Worm (Caenorhabditis elegans): ENCODE results near the gene wrt-4.

Gene wrt-4

ce11 chrX:15721346-15721745 lies 35.7 kb downstream of the wrt-4 start, which contains the start of gene ZK662.5:
TSS of gene ZK662.5 (plus strand) at chrX:15721646.
- TF ChIP-seq flt-1 (GFP tag; IDR thresholded peaks at IDR 0.05) (no peak), hmg-4 (GFP tag; optimal IDR thresholded peaks at IDR 0.05) (no peak)

DNA sequence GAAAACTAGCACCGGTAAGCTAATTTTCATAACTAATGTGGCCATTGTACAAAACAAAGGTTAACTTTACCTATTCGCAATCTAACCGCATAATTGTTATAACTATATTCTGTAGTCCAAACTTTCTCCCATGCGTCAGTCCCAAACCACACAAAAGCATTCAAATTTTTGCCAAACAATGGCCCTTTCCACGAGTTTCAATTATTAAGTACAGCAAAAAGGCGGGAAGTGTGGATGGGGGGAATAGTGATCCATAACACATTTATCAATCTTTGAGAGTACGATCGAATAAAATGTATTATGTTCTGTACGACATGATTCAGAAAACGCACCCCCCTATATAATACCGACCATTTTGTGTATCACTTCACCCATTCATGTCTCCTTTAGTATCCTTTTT lies 38.7 kb downstream of the wrt-4 start, which contains the start of gene ZK662.6:
ZK662.6 (plus strand) TSS at position 301 of the 400 bp plus-strand sequence.
- TF ChIP-seq B0310.2 (tag; optimal IDR thresholded peaks at IDR 0.05) (no peak), hnd-1 (tag; optimal IDR thresholded peaks at IDR 0.05) (no peak), ama-1 (optimal IDR thresholded peaks at IDR 0.05) (no peak), flt-1 (GFP tag; IDR thresholded peaks at IDR 0.05) (no peak), aly-1 (tag; optimal IDR thresholded peaks at IDR 0.05) (no peak), ceh-36 (tag; optimal IDR thresholded peaks at IDR 0.05) (no peak), F13C5.2 (tag; optimal IDR thresholded peaks at IDR 0.05) (no peak), hmg-4 (GFP tag; optimal IDR thresholded peaks at IDR 0.05) (no peak), pes-1 (GFP tag; IDR thresholded peaks at IDR 0.05) (no peak), sea-1 (GFP tag; conservative IDR thresholded peaks at IDR 0.05) (no peak), hmbx-1 (tag; optimal IDR thresholded peaks at IDR 0.05) (no peak), scrt-1 (GFP tag; IDR thresholded peaks at IDR 0.05) (no peak)

- TF ChIP-seq B0310.2 (tag; optimal IDR thresholded peaks at IDR 0.05) (no peak), tbx-11 (GFP tag; IDR thresholded peaks at IDR 0.05) (no peak), ets-7 (tag; optimal IDR thresholded peaks at IDR 0.05) (no peak), tbx-37 (GFP tag; conservative IDR thresholded peaks at IDR 0.05) (no peak), sea-1 (GFP tag; conservative IDR thresholded peaks at IDR 0.05) (no peak), ceh-13 (GFP tag; optimal IDR thresholded peaks at IDR 0.05) (no peak), scrt-1 (GFP tag; IDR thresholded peaks at IDR 0.05) (no peak), aly-1 (tag; optimal IDR thresholded peaks at IDR 0.05) (no peak)
Measured at ce11 chrX:15716971-15717370, 40.1 kb downstream of the wrt-4 start.

- TF ChIP-seq scrt-1 (GFP tag; IDR thresholded peaks at IDR 0.05) (no peak), ceh-13 (GFP tag; optimal IDR thresholded peaks at IDR 0.05) (no peak), sea-1 (GFP tag; conservative IDR thresholded peaks at IDR 0.05) (no peak), tbx-11 (GFP tag; IDR thresholded peaks at IDR 0.05) (no peak)
Measured at ce11 chrX:15713189-15713588, 43.9 kb downstream of the wrt-4 start.

- TF ChIP-seq ama-1 (optimal IDR thresholded peaks at IDR 0.05): no peak
- TF ChIP-seq ceh-13 (GFP tag; optimal IDR thresholded peaks at IDR 0.05): no peak
- peak; percentile 30 for TF ChIP-seq hmg-4 (GFP tag; optimal IDR thresholded peaks at IDR 0.05)
Measured at ce11 chrX:15709594-15709993, 47.5 kb downstream of the wrt-4 start.

ce11 chrX:15707913-15708312 lies 49.2 kb downstream of the wrt-4 start, which contains the start of gene nhr-48:
TSS of gene nhr-48 (plus strand) at chrX:15708213.
- TF ChIP-seq tbx-11 (GFP tag; IDR thresholded peaks at IDR 0.05): no peak
- TF ChIP-seq tra-4 (tag; optimal IDR thresholded peaks at IDR 0.05): no peak
- no peak for TF ChIP-seq tbx-37 (GFP tag; conservative IDR thresholded peaks at IDR 0.05)
- TF ChIP-seq ceh-36 (tag; optimal IDR thresholded peaks at IDR 0.05): no peak
- no peak for TF ChIP-seq ets-7 (tag; optimal IDR thresholded peaks at IDR 0.05)
- no peak for TF ChIP-seq pes-1 (GFP tag; IDR thresholded peaks at IDR 0.05)
- TF ChIP-seq aly-1 (tag; optimal IDR thresholded peaks at IDR 0.05): no peak
- TF ChIP-seq sea-1 (GFP tag; conservative IDR thresholded peaks at IDR 0.05): no peak
- no peak for TF ChIP-seq B0310.2 (tag; optimal IDR thresholded peaks at IDR 0.05)
- TF ChIP-seq flt-1 (GFP tag; IDR thresholded peaks at IDR 0.05): no peak
- no peak for TF ChIP-seq hmg-4 (GFP tag; optimal IDR thresholded peaks at IDR 0.05)
- TF ChIP-seq hmbx-1 (tag; optimal IDR thresholded peaks at IDR 0.05): no peak
- no peak for TF ChIP-seq F13C5.2 (tag; optimal IDR thresholded peaks at IDR 0.05)
- TF ChIP-seq hnd-1 (tag; optimal IDR thresholded peaks at IDR 0.05): no peak
- TF ChIP-seq ceh-13 (GFP tag; optimal IDR thresholded peaks at IDR 0.05): no peak
- no peak for TF ChIP-seq ama-1 (optimal IDR thresholded peaks at IDR 0.05)
- no peak for TF ChIP-seq scrt-1 (GFP tag; IDR thresholded peaks at IDR 0.05)

DNA sequence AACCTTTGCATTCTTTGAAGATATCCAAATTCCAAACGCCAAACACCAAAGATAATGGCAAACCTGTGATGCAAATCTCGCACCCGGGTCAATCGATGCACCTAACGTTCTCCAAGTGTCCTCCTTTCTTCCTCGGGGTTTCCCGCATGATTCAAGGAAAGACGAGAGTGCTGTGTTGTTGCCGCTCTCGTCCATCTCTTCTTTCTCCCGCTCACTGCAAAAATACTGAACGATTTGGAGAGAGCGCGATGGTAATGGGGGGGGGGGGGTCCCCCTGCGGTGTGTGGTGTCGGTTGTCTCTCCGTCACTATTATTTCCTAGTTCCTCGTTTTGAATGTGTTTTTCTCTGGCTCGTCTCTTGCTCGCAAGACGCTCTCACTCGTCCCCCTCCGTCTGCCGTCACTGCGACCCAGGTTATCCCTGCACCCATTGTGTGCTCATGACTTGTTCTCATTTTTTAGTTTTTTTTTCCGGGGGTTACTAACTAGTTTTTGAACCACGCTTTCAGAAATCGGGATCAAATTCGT lies 49.6 kb downstream of the wrt-4 start:
- TF ChIP-seq tbx-37 (GFP tag; conservative IDR thresholded peaks at IDR 0.05): no peak
- no peak for TF ChIP-seq ama-1 (optimal IDR thresholded peaks at IDR 0.05)
- no peak for TF ChIP-seq B0310.2 (tag; optimal IDR thresholded peaks at IDR 0.05)
- no peak for TF ChIP-seq ceh-36 (tag; optimal IDR thresholded peaks at IDR 0.05)
- peak; percentile 44 for TF ChIP-seq pes-1 (GFP tag; IDR thresholded peaks at IDR 0.05)
- no peak; the same call in 1 of the 2 replicates for TF ChIP-seq tbx-11 (GFP tag; IDR thresholded peaks at IDR 0.05)
- TF ChIP-seq ceh-13 (GFP tag; optimal IDR thresholded peaks at IDR 0.05): no peak
- TF ChIP-seq flt-1 (GFP tag; IDR thresholded peaks at IDR 0.05): peak; percentile 15; the same call in 1 of the 2 replicates
- TF ChIP-seq ets-7 (tag; optimal IDR thresholded peaks at IDR 0.05): peak; percentile 43
- 0 out of 2 replicates have a peak, but pooled peaks have one; percentile 44 for TF ChIP-seq sea-1 (GFP tag; conservative IDR thresholded peaks at IDR 0.05)
- TF ChIP-seq hmbx-1 (tag; optimal IDR thresholded peaks at IDR 0.05): no peak
- TF ChIP-seq aly-1 (tag; optimal IDR thresholded peaks at IDR 0.05): peak; percentile 49
- peak; percentile 87 for TF ChIP-seq hmg-4 (GFP tag; optimal IDR thresholded peaks at IDR 0.05)
- TF ChIP-seq scrt-1 (GFP tag; IDR thresholded peaks at IDR 0.05): no peak
- no peak for TF ChIP-seq tra-4 (tag; optimal IDR thresholded peaks at IDR 0.05)
- TF ChIP-seq hnd-1 (tag; optimal IDR thresholded peaks at IDR 0.05): no peak
- TF ChIP-seq F13C5.2 (tag; optimal IDR thresholded peaks at IDR 0.05): peak; percentile 83

- no peak for TF ChIP-seq hmg-4 (GFP tag; optimal IDR thresholded peaks at IDR 0.05)
- no peak for TF ChIP-seq hnd-1 (tag; optimal IDR thresholded peaks at IDR 0.05)
- TF ChIP-seq ets-7 (tag; optimal IDR thresholded peaks at IDR 0.05): no peak
- no peak for TF ChIP-seq ceh-13 (GFP tag; optimal IDR thresholded peaks at IDR 0.05)
- no peak for TF ChIP-seq ceh-36 (tag; optimal IDR thresholded peaks at IDR 0.05)
- TF ChIP-seq tbx-11 (GFP tag; IDR thresholded peaks at IDR 0.05): no peak
- TF ChIP-seq scrt-1 (GFP tag; IDR thresholded peaks at IDR 0.05): no peak
Measured at ce11 chrX:15706108-15706676, 50.9 kb downstream of the wrt-4 start.
